Worm (Caenorhabditis elegans) whole organism, midembryonic: ENCODE data around the gene C29F3.3.

Experiments
- T22C8.4 ChIP-seq: fragments of 200-800 bp; sonication (Bioruptor generic); IDR thresholded peaks from 2 replicates; pipeline ENCODE4 v1.3.6; 2022; ENCODE audit warnings: missing genetic modification characterization, missing compliant biosample characterization
- cog-1 ChIP-seq: sonication (generic microtip); optimal IDR thresholded peaks from 2 replicates; lab custom pipeline; 2016; ENCODE audit warnings: missing genetic modification characterization, missing compliant biosample characterization
- flt-1 ChIP-seq: fragments of 200-800 bp; sonication (Bioruptor generic); IDR thresholded peaks from 2 replicates; pipeline ENCODE4 v1.3.6; 2022; ENCODE audit warnings: missing genetic modification characterization, missing compliant biosample characterization
- med-1 ChIP-seq: sonication (generic microtip); optimal IDR thresholded peaks from 2 replicates; lab custom pipeline; 2017; ENCODE audit warnings: missing genetic modification characterization, mild to moderate bottlenecking, missing compliant biosample characterization, antibody characterized with exemption, missing genetic modification reagents; ENCODE audit not compliant: insufficient read depth
- tab-1 ChIP-seq: fragments of 200-800 bp; sonication (Bioruptor generic); IDR thresholded peaks from 2 replicates; pipeline ENCODE4 v1.3.6; 2022; ENCODE audit warnings: missing genetic modification characterization, missing compliant biosample characterization
- ztf-29 ChIP-seq: fragments of 200-800 bp; sonication (Bioruptor generic); IDR thresholded peaks from 2 replicates; pipeline ENCODE4 v1.3.6; 2022; ENCODE audit warnings: missing genetic modification reagents, missing genetic modification characterization, missing compliant biosample characterization

- TF ChIP-seq flt-1 (GFP tag; lab: Robert Waterston, UW) = no peak
- TF ChIP-seq tab-1 (GFP tag; lab: Robert Waterston, UW) = no peak
- no peak for TF ChIP-seq ztf-29 (GFP tag; lab: Robert Waterston, UW)
- TF ChIP-seq med-1 = no peak
- TF ChIP-seq T22C8.4 (GFP tag; lab: Robert Waterston, UW) = no peak
- no peak for TF ChIP-seq cog-1 (tag; lab: Kevin White, UChicago)
Observed at ce11 chrV:15392064-15392463, 44.9 kb upstream of the C29F3.3 start.
